Worm (Caenorhabditis elegans) whole organism, L2 larva: Measurements from ENCODE around the gene R06F6.12.
A peak's percentile ranks its signal among the peaks of the same experiment; 100 is the strongest.

ENCODE experiments used
- C34F6.9 ChIP-seq: fragments of 150-350 bp; optimal IDR thresholded peaks from 2 replicates; lab custom pipeline; 2014; ENCODE audit warnings: missing biosample characterization, missing genetic modification characterization
- F13H6.1 ChIP-seq: sonication (generic microtip); optimal IDR thresholded peaks from 2 replicates; lab custom pipeline; 2016; ENCODE audit warnings: missing genetic modification characterization, missing compliant biosample characterization
- R02D3.7 ChIP-seq: fragments of 150-350 bp; optimal IDR thresholded peaks from 2 replicates; lab custom pipeline; 2014; ENCODE audit warnings: missing biosample characterization, missing genetic modification characterization
- Y55F3AM.14 ChIP-seq: fragments of 200-800 bp; sonication (Bioruptor generic); optimal IDR thresholded peaks from 2 replicates; lab custom pipeline; 2018; ENCODE audit warnings: mild to moderate bottlenecking, missing genetic modification characterization, missing compliant biosample characterization
- alr-1 ChIP-seq: fragments of 150-350 bp; optimal IDR thresholded peaks from 2 replicates; lab custom pipeline; 2014; ENCODE audit warnings: missing biosample characterization, missing genetic modification characterization
- aly-2 ChIP-seq: fragments of 150-350 bp; optimal IDR thresholded peaks from 2 replicates; lab custom pipeline; 2014; ENCODE audit warnings: missing biosample characterization, missing genetic modification characterization
- ama-1 ChIP-seq: fragments of 150-350 bp; optimal IDR thresholded peaks from 2 replicates; lab custom pipeline; 2018; ENCODE audit warnings: inconsistent platforms
- blmp-1 ChIP-seq: sonication (generic microtip); optimal IDR thresholded peaks from 2 replicates; lab custom pipeline; 2017; ENCODE audit warnings: missing genetic modification characterization, mild to moderate bottlenecking, missing compliant biosample characterization, antibody characterized with exemption, moderate library complexity; ENCODE audit not compliant: insufficient read depth
- ceh-16 ChIP-seq: fragments of 150-350 bp; optimal IDR thresholded peaks from 2 replicates; lab custom pipeline; 2014; ENCODE audit warnings: missing biosample characterization, missing genetic modification characterization
- crh-2 ChIP-seq: sonication (generic microtip); optimal IDR thresholded peaks from 2 replicates; lab custom pipeline; 2017; ENCODE audit warnings: missing biosample characterization, missing genetic modification characterization
- egl-27 ChIP-seq: sonication (generic microtip); optimal IDR thresholded peaks from 3 replicates; lab custom pipeline; 2017; ENCODE audit warnings: missing biosample characterization, missing genetic modification reagents, missing genetic modification characterization
- elt-3 ChIP-seq: sonication (generic microtip); optimal IDR thresholded peaks from 2 replicates; lab custom pipeline; 2017; ENCODE audit warnings: missing biosample characterization, missing genetic modification characterization
- fos-1 ChIP-seq: fragments of 150-350 bp; optimal IDR thresholded peaks from 2 replicates; lab custom pipeline; 2014; ENCODE audit warnings: missing biosample characterization, missing genetic modification characterization
- gmeb-1 ChIP-seq: fragments of 150-350 bp; optimal IDR thresholded peaks from 2 replicates; lab custom pipeline; 2014; ENCODE audit warnings: missing biosample characterization, missing genetic modification characterization
- lin-13 ChIP-seq: fragments of 150-350 bp; optimal IDR thresholded peaks from 2 replicates; lab custom pipeline; 2014; ENCODE audit warnings: missing biosample characterization, missing genetic modification reagents, missing genetic modification characterization
- lin-39 ChIP-seq: fragments of 150-350 bp; optimal IDR thresholded peaks from 2 replicates; lab custom pipeline; 2014; ENCODE audit warnings: missing biosample characterization, missing genetic modification reagents, missing genetic modification characterization
- lsy-2 ChIP-seq, 2 experiments: fragments of 150-350 bp in 1 of 2; sonication (generic microtip) in 1 of 2; optimal IDR thresholded peaks; 2 replicates each; lab custom pipeline; 2014 to 2017; ENCODE audit warnings: missing biosample characterization in 2 of 2, missing genetic modification characterization in 2 of 2
- mdl-1 ChIP-seq, 2 experiments: fragments of 150-350 bp in 1 of 2; sonication (generic microtip) in 1 of 2; optimal IDR thresholded peaks; 2 replicates each; lab custom pipeline; 2017; ENCODE audit warnings: missing biosample characterization in 2 of 2, missing genetic modification characterization in 2 of 2
- nhr-10 ChIP-seq: sonication (generic microtip); optimal IDR thresholded peaks from 2 replicates; lab custom pipeline; 2017; ENCODE audit warnings: missing biosample characterization, missing genetic modification characterization
- nhr-11 ChIP-seq: fragments of 150-350 bp; optimal IDR thresholded peaks from 2 replicates; lab custom pipeline; 2014; ENCODE audit warnings: missing biosample characterization, missing genetic modification characterization
- nhr-12 ChIP-seq: fragments of 150-350 bp; optimal IDR thresholded peaks from 2 replicates; lab custom pipeline; 2014; ENCODE audit warnings: missing biosample characterization, missing genetic modification characterization
- nhr-129 ChIP-seq: fragments of 150-350 bp; optimal IDR thresholded peaks from 2 replicates; lab custom pipeline; 2014; ENCODE audit warnings: missing biosample characterization, missing genetic modification characterization
- nhr-21 ChIP-seq: fragments of 150-350 bp; optimal IDR thresholded peaks from 2 replicates; lab custom pipeline; 2014; ENCODE audit warnings: missing biosample characterization, missing genetic modification characterization
- nhr-237 ChIP-seq: fragments of 150-350 bp; optimal IDR thresholded peaks from 2 replicates; lab custom pipeline; 2014; ENCODE audit warnings: missing biosample characterization, missing genetic modification characterization
- nhr-25 ChIP-seq: fragments of 150-350 bp; sonication (generic microtip); optimal IDR thresholded peaks from 3 replicates; lab custom pipeline; 2014; ENCODE audit warnings: missing biosample characterization, missing genetic modification characterization
- nhr-6 ChIP-seq: fragments of 150-350 bp; optimal IDR thresholded peaks from 2 replicates; lab custom pipeline; 2014; ENCODE audit warnings: missing biosample characterization, missing genetic modification characterization
- peb-1 ChIP-seq: fragments of 150-350 bp; optimal IDR thresholded peaks from 2 replicates; lab custom pipeline; 2014; ENCODE audit warnings: missing biosample characterization, missing genetic modification characterization
- sem-4 ChIP-seq: fragments of 150-350 bp; optimal IDR thresholded peaks from 2 replicates; lab custom pipeline; 2014; ENCODE audit warnings: missing biosample characterization, missing genetic modification reagents, missing genetic modification characterization
- skn-1 ChIP-seq: sonication (generic microtip); optimal IDR thresholded peaks from 2 replicates; lab custom pipeline; 2017; ENCODE audit warnings: missing biosample characterization, missing genetic modification characterization
- sma-3 ChIP-seq: sonication (generic microtip); optimal IDR thresholded peaks from 2 replicates; lab custom pipeline; 2016; ENCODE audit warnings: missing genetic modification reagents, missing genetic modification characterization, missing compliant biosample characterization
- sma-9 ChIP-seq, 2 experiments: fragments of 150-350 bp in 1 of 2; sonication (generic microtip) in 1 of 2; optimal IDR thresholded peaks; 2 replicates each; lab custom pipeline; 2014 to 2016; ENCODE audit warnings: missing genetic modification characterization in 2 of 2, mild to moderate bottlenecking in 1 of 2, missing biosample characterization in 1 of 2, missing compliant biosample characterization in 1 of 2, missing genetic modification reagents in 1 of 2, moderate library complexity in 1 of 2
- snpc-4 ChIP-seq: fragments of 150-350 bp; optimal IDR thresholded peaks from 2 replicates; lab custom pipeline; 2014; ENCODE audit warnings: missing biosample characterization, missing genetic modification characterization
- unc-39 ChIP-seq: fragments of 150-350 bp; optimal IDR thresholded peaks from 2 replicates; lab custom pipeline; 2014; ENCODE audit warnings: missing biosample characterization, missing genetic modification characterization
- unc-55 ChIP-seq: fragments of 150-350 bp; sonication (generic microtip); optimal IDR thresholded peaks from 3 replicates; lab custom pipeline; 2014; ENCODE audit warnings: missing biosample characterization, missing genetic modification reagents, missing genetic modification characterization
- unc-62 ChIP-seq: fragments of 150-350 bp; optimal IDR thresholded peaks from 2 replicates; lab custom pipeline; 2014; ENCODE audit warnings: missing biosample characterization, missing genetic modification reagents, missing genetic modification characterization
- zag-1 ChIP-seq: fragments of 150-350 bp; optimal IDR thresholded peaks from 2 replicates; lab custom pipeline; 2014; ENCODE audit warnings: missing biosample characterization, missing genetic modification characterization
- ztf-1 ChIP-seq: fragments of 200-800 bp; sonication (Bioruptor generic); conservative IDR thresholded peaks from 2 replicates; pipeline ENCODE4 v1.3.6; 2022; ENCODE audit warnings: missing genetic modification characterization, missing compliant biosample characterization
- ztf-11 ChIP-seq: sonication (generic microtip); optimal IDR thresholded peaks from 2 replicates; lab custom pipeline; 2017; ENCODE audit warnings: missing biosample characterization, missing genetic modification characterization
- ztf-4 ChIP-seq: fragments of 150-350 bp; optimal IDR thresholded peaks from 2 replicates; lab custom pipeline; 2014; ENCODE audit warnings: missing biosample characterization, missing genetic modification characterization

R06F6.12 gene

DNA sequence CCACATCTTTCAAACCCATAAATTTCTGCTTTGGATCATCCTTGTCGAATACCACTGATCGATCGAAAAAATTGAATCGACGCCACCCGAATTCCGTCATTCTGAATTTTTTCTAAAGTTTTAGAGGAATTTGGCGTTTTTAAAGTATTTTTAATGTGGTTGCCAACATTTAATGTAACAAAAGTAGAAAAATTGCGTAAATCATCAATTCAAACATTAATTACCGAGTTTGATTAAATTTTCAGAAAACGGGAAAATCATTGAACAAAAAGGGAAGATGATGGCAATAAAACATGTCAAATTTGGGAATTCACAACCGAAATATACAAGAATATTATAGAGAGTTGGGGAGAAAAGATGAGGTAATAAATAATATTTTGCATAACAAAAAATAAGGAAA is 30.5 kb downstream of the R06F6.12 start, which contains the start of gene vps-11:
vps-11 (minus strand) TSS at position 101 of the 400 bp plus-strand sequence.
- TF ChIP-seq fos-1 (tag; lab: Kevin White, UChicago), result no peak
- TF ChIP-seq nhr-129 (tag; lab: Kevin White, UChicago), result no peak
- TF ChIP-seq sma-9 (GFP tag; optimal IDR thresholded peaks at IDR 0.05; lab: Kevin White, UChicago), result no peak
- no peak for TF ChIP-seq sma-9 (tag; optimal IDR thresholded peaks at IDR 0.05; lab: Kevin White, UChicago)
- no peak for TF ChIP-seq ztf-1 (GFP tag; lab: Robert Waterston, UW)
- no peak for TF ChIP-seq ztf-11 (tag; lab: Kevin White, UChicago)
- no peak for TF ChIP-seq nhr-237 (tag; lab: Kevin White, UChicago)
- TF ChIP-seq nhr-11 (tag; lab: Kevin White, UChicago), result no peak
- no peak for TF ChIP-seq R02D3.7
- no peak for TF ChIP-seq mdl-1 (tag; optimal IDR thresholded peaks at IDR 0.05; lab: Kevin White, UChicago)
- no peak for TF ChIP-seq nhr-10 (tag; lab: Kevin White, UChicago)
- TF ChIP-seq ceh-16, result no peak
- no peak for TF ChIP-seq nhr-12 (tag; lab: Kevin White, UChicago)
- no peak for TF ChIP-seq zag-1 (tag; lab: Kevin White, UChicago)
- TF ChIP-seq nhr-25 (tag; lab: Kevin White, UChicago), result no peak
- no peak for TF ChIP-seq unc-62 (GFP tag; lab: Kevin White, UChicago)
- no peak for TF ChIP-seq blmp-1 (tag; lab: Kevin White, UChicago)
- TF ChIP-seq, all 48 proteins: peak for 0

ce11 chrII:10792611-10793010 is 31.3 kb downstream of the R06F6.12 start:
- TF ChIP-seq aly-2 (tag; lab: Kevin White, UChicago) (no peak), ztf-4 (tag; lab: Kevin White, UChicago) (no peak), lsy-2 (tag; optimal IDR thresholded peaks at IDR 0.05; lab: Kevin White, UChicago) (no peak), lin-39 (tag; lab: Kevin White, UChicago) (no peak), nhr-21 (no peak), egl-27 (tag; lab: Kevin White, UChicago) (no peak), F13H6.1 (tag; lab: Kevin White, UChicago) (no peak), ama-1 (lab: Kevin White, UChicago) (no peak), unc-62 (GFP tag; lab: Kevin White, UChicago) (no peak), gmeb-1 (tag; lab: Kevin White, UChicago) (no peak), fos-1 (tag; lab: Kevin White, UChicago) (no peak)

DNA sequence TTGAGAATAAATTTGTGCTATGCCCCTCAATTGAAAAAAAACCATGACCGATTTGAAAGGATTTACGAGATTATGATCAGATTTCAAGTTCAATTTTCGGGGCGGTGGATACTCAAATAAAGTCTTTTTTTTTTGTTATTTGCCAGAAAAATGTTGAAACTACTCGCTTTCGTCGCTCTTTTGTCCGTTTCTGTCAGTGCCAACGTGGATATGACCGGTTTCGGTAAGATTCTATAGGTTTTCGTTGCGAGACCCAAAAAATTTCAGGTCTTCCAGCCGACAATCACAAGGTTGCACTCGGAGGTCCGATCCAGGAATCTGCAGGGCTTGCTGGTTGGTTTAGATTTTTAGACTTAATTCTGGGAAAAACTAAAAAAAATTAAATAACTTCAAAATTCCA is 36.6 kb downstream of the R06F6.12 start, which contains the start of gene tag-209:
tag-209 (plus strand) TSS at position 73 of the 400 bp plus-strand sequence.
- TF ChIP-seq Y55F3AM.14 (GFP tag; lab: Kevin White, UChicago) (no peak), unc-39 (tag; lab: Kevin White, UChicago) (no peak), ztf-1 (GFP tag; lab: Robert Waterston, UW) (no peak), nhr-129 (tag; lab: Kevin White, UChicago) (no peak)

ce11 chrII:10784780-10785463 is 39.0 kb downstream of the R06F6.12 start, which contains the start of gene cdl-1:
Gene cdl-1 (plus strand): TSS chrII:10785452.
- TF ChIP-seq Y55F3AM.14 (GFP tag; lab: Kevin White, UChicago) (no peak), ztf-11 (tag; lab: Kevin White, UChicago) (no peak), nhr-25 (tag; lab: Kevin White, UChicago) (peak; percentile 27), nhr-129 (tag; lab: Kevin White, UChicago) (peak; percentile 70), snpc-4 (tag; lab: Kevin White, UChicago) (peak; percentile 14), C34F6.9 (tag; lab: Kevin White, UChicago) (peak; percentile 42), aly-2 (tag; lab: Kevin White, UChicago) (no peak), skn-1 (no peak), lin-13 (GFP tag; lab: Kevin White, UChicago) (peak; percentile 55), peb-1 (no peak), sem-4 (peak; percentile 45), F13H6.1 (tag; lab: Kevin White, UChicago) (peak; percentile 30), lsy-2 (tag; optimal IDR thresholded peaks at IDR 0.05; lab: Kevin White, UChicago) (peak; percentile 36 to 78), ama-1 (lab: Kevin White, UChicago) (no peak), sma-9 (GFP tag; optimal IDR thresholded peaks at IDR 0.05; lab: Kevin White, UChicago) (peak; percentile 74), sma-9 (tag; optimal IDR thresholded peaks at IDR 0.05; lab: Kevin White, UChicago) (no peak), unc-39 (tag; lab: Kevin White, UChicago) (no peak), fos-1 (tag; lab: Kevin White, UChicago) (peak; percentile 73), elt-3 (tag; lab: Kevin White, UChicago) (no peak), nhr-21 (peak; percentile 31), alr-1 (tag; lab: Kevin White, UChicago) (no peak), nhr-6 (peak; percentile 23), ztf-1 (GFP tag; lab: Robert Waterston, UW) (no peak), sma-3 (GFP tag; lab: Kevin White, UChicago) (peak; percentile 66), unc-55 (GFP tag; lab: Kevin White, UChicago) (peak; percentile 73), nhr-237 (tag; lab: Kevin White, UChicago) (no peak), nhr-11 (tag; lab: Kevin White, UChicago) (no peak), crh-2 (peak; percentile 56), blmp-1 (tag; lab: Kevin White, UChicago) (peak; percentile 9), mdl-1 (tag; optimal IDR thresholded peaks at IDR 0.05; lab: Kevin White, UChicago) (no peak), gmeb-1 (tag; lab: Kevin White, UChicago) (peak; percentile 94)
